Worm (Caenorhabditis elegans) whole organism, L3 larva: ENCODE measurements around the gene math-41.
"Not testable (repeated sequence)": the region's sequence is repeated elsewhere in the genome, so short reads cannot be mapped to it uniquely, and the experiment has no call there.

Experiments used
- R02D3.7 ChIP-seq: fragments of 150-350 bp; optimal IDR thresholded peaks from 2 replicates; lab custom pipeline; 2014; ENCODE audit warnings: missing biosample characterization, missing genetic modification characterization
- ZK546.5 ChIP-seq: sonication (generic microtip); optimal IDR thresholded peaks from 2 replicates; lab custom pipeline; 2017; ENCODE audit warnings: missing biosample characterization, missing genetic modification characterization
- ceh-28 ChIP-seq: fragments of 150-350 bp; optimal IDR thresholded peaks from 2 replicates; lab custom pipeline; 2014; ENCODE audit warnings: missing biosample characterization, missing genetic modification reagents, missing genetic modification characterization
- ceh-82 ChIP-seq: fragments of 150-350 bp; optimal IDR thresholded peaks from 2 replicates; lab custom pipeline; 2014; ENCODE audit warnings: missing biosample characterization, missing genetic modification characterization
- daf-12 ChIP-seq: fragments of 150-350 bp; optimal IDR thresholded peaks from 2 replicates; lab custom pipeline; 2014; ENCODE audit warnings: missing biosample characterization, missing genetic modification reagents, missing genetic modification characterization
- egl-27 ChIP-seq: sonication (generic microtip); optimal IDR thresholded peaks from 4 replicates; lab custom pipeline; 2017; ENCODE audit warnings: missing biosample characterization, missing genetic modification reagents, missing genetic modification characterization
- elt-1 ChIP-seq: fragments of 150-350 bp; optimal IDR thresholded peaks from 2 replicates; lab custom pipeline; 2014; ENCODE audit warnings: missing biosample characterization, missing genetic modification characterization
- elt-2 ChIP-seq: sonication (generic microtip); optimal IDR thresholded peaks from 2 replicates; lab custom pipeline; 2016; ENCODE audit warnings: missing genetic modification reagents, mild to moderate bottlenecking, missing genetic modification characterization, missing compliant biosample characterization
- elt-3 ChIP-seq, 3 experiments: fragments of 150-350 bp in 1 of 3; sonication (generic microtip) in 2 of 3; optimal IDR thresholded peaks; 2 replicates in 2 of 3; 4 replicates in 1 of 3; lab custom pipeline; 2014 to 2017; ENCODE audit warnings: missing biosample characterization in 3 of 3, missing genetic modification characterization in 3 of 3
- eor-1 ChIP-seq, 2 experiments: fragments of 150-350 bp; optimal IDR thresholded peaks; 2 replicates each; lab custom pipeline; 2014 to 2018; ENCODE audit warnings: missing biosample characterization in 2 of 2, missing genetic modification characterization in 2 of 2
- fkh-10 ChIP-seq: sonication (generic microtip); optimal IDR thresholded peaks from 2 replicates; lab custom pipeline; 2017; ENCODE audit warnings: missing biosample characterization, missing genetic modification reagents, missing genetic modification characterization
- fos-1 ChIP-seq: fragments of 150-350 bp; optimal IDR thresholded peaks from 2 replicates; lab custom pipeline; 2014; ENCODE audit warnings: missing biosample characterization, missing genetic modification characterization
- hmg-11 ChIP-seq: sonication (generic microtip); optimal IDR thresholded peaks from 2 replicates; lab custom pipeline; 2016; ENCODE audit warnings: missing genetic modification characterization, missing compliant biosample characterization
- jun-1 ChIP-seq: fragments of 150-350 bp; optimal IDR thresholded peaks from 2 replicates; lab custom pipeline; 2014; ENCODE audit warnings: missing biosample characterization, missing genetic modification reagents, missing genetic modification characterization
- lin-39 ChIP-seq: fragments of 150-350 bp; optimal IDR thresholded peaks from 2 replicates; lab custom pipeline; 2018; ENCODE audit warnings: missing biosample characterization, missing genetic modification reagents, missing genetic modification characterization
- nfya-1 ChIP-seq: sonication (generic microtip); optimal IDR thresholded peaks from 2 replicates; lab custom pipeline; 2017; ENCODE audit warnings: missing genetic modification characterization, mild to moderate bottlenecking, missing compliant biosample characterization, antibody characterized with exemption, moderate library complexity; ENCODE audit not compliant: insufficient read depth
- nhr-11 ChIP-seq: fragments of 150-350 bp; optimal IDR thresholded peaks from 2 replicates; lab custom pipeline; 2014; ENCODE audit warnings: missing biosample characterization, missing genetic modification characterization
- nhr-237 ChIP-seq: fragments of 150-350 bp; optimal IDR thresholded peaks from 2 replicates; lab custom pipeline; 2014; ENCODE audit warnings: missing biosample characterization, missing genetic modification characterization
- nhr-25 ChIP-seq: sonication (generic microtip); optimal IDR thresholded peaks from 2 replicates; lab custom pipeline; 2017; ENCODE audit warnings: missing biosample characterization, missing genetic modification characterization
- nhr-28 ChIP-seq: fragments of 150-350 bp; optimal IDR thresholded peaks from 2 replicates; lab custom pipeline; 2014; ENCODE audit warnings: missing biosample characterization, missing genetic modification characterization
- nhr-43 ChIP-seq: sonication (generic microtip); optimal IDR thresholded peaks from 2 replicates; lab custom pipeline; 2016; ENCODE audit warnings: mild to moderate bottlenecking, missing genetic modification characterization, missing compliant biosample characterization; ENCODE audit not compliant: poor library complexity, severe bottlenecking
- nhr-76 ChIP-seq: fragments of 150-350 bp; sonication (generic microtip); optimal IDR thresholded peaks from 5 replicates; lab custom pipeline; 2014; ENCODE audit warnings: missing biosample characterization, missing genetic modification characterization
- pha-4 ChIP-seq: fragments of 150-350 bp; optimal IDR thresholded peaks from 2 replicates; lab custom pipeline; 2014; ENCODE audit warnings: missing biosample characterization, missing genetic modification reagents, missing genetic modification characterization
- pqm-1 ChIP-seq: fragments of 150-350 bp; optimal IDR thresholded peaks from 2 replicates; lab custom pipeline; 2017; ENCODE audit warnings: missing biosample characterization, missing genetic modification characterization, inconsistent platforms
- skn-1 ChIP-seq: fragments of 150-350 bp; optimal IDR thresholded peaks from 2 replicates; lab custom pipeline; 2014; ENCODE audit warnings: missing biosample characterization, missing genetic modification characterization
- snpc-4 ChIP-seq: fragments of 150-350 bp; optimal IDR thresholded peaks from 2 replicates; lab custom pipeline; 2014; ENCODE audit warnings: missing biosample characterization, missing genetic modification characterization
- tbx-2 ChIP-seq: sonication (generic microtip); optimal IDR thresholded peaks from 2 replicates; lab custom pipeline; 2016; ENCODE audit warnings: mild to moderate bottlenecking, missing genetic modification characterization, missing compliant biosample characterization
- unc-62 ChIP-seq: fragments of 150-350 bp; sonication (generic microtip); optimal IDR thresholded peaks from 4 replicates; lab custom pipeline; 2014; ENCODE audit warnings: missing biosample characterization, missing genetic modification reagents, missing genetic modification characterization

math-41 gene

DNA sequence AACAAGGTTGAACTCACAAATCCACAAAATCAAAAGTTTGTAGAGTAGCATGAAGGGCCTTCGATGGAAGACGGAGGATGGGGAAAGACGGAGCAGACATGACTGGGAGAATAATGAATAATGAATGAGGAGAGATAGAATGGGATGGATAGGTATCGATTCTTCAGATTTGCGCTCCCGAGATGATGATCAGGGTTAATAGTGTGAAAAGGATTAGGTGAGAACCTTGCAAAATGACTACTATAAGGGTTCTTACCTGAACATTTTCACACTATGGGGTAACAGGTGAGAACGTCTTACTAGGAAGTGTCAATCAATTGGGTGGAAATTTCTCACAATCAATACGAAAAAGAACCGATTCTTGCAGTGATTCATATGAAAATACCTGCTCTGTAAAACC, 25.9 kb downstream of the math-41 start, which contains the start of gene fbxb-96:
Gene fbxb-96, minus strand, starts transcription at position 101 of the 400 bp plus-strand sequence.
- no peak for TF ChIP-seq ceh-82 (tag; lab: Kevin White, UChicago)
- no peak for TF ChIP-seq elt-1
- TF ChIP-seq unc-62, result no peak
- no peak for TF ChIP-seq skn-1 (tag; lab: Kevin White, UChicago)
- no peak for TF ChIP-seq nhr-237 (tag; lab: Kevin White, UChicago)

- TF ChIP-seq elt-2 (tag; lab: Kevin White, UChicago), result peak; percentile 51
- no peak for TF ChIP-seq hmg-11
- no peak for TF ChIP-seq nhr-76 (tag; lab: Kevin White, UChicago)
- TF ChIP-seq fos-1 (tag; lab: Kevin White, UChicago), result no peak
- peak in 1 of 3 experiments; percentile 28 for TF ChIP-seq elt-3 (tag; optimal IDR thresholded peaks at IDR 0.05; lab: Kevin White, UChicago)
- peak; percentile 64 for TF ChIP-seq nhr-43
- TF ChIP-seq, all 47 proteins: peak for 3
Measured at ce11 chrII:1850840-1851294, 26.4 kb downstream of the math-41 start, which contains the start of gene C52E2.3. C52E2.3 (plus strand) TSS chrII:1851244.

ce11 chrII:1851716-1852115, 27.3 kb downstream of the math-41 start:
- no peak for TF ChIP-seq tbx-2 (tag; lab: Kevin White, UChicago)
- peak; percentile 85 for TF ChIP-seq nhr-43
- peak; percentile 52 for TF ChIP-seq pha-4 (tag; lab: Kevin White, UChicago)
- peak; percentile 44 for TF ChIP-seq egl-27 (tag; lab: Kevin White, UChicago)
- no peak for TF ChIP-seq lin-39 (tag; lab: Kevin White, UChicago)
- no peak for TF ChIP-seq nfya-1 (tag; lab: Kevin White, UChicago)
- peak; percentile 96 for TF ChIP-seq jun-1 (tag; lab: Kevin White, UChicago)
- peak; percentile 100 for TF ChIP-seq elt-2 (tag; lab: Kevin White, UChicago)
- TF ChIP-seq nhr-237 (tag; lab: Kevin White, UChicago), result no peak
- TF ChIP-seq nhr-11, result no peak
- no peak for TF ChIP-seq nhr-28 (tag; lab: Kevin White, UChicago)
- TF ChIP-seq pqm-1 (tag; lab: Kevin White, UChicago), result peak; percentile 99
- TF ChIP-seq skn-1 (tag; lab: Kevin White, UChicago), result no peak
- no peak for TF ChIP-seq eor-1 (tag; optimal IDR thresholded peaks at IDR 0.05; lab: Kevin White, UChicago)
- TF ChIP-seq unc-62, result no peak

DNA sequence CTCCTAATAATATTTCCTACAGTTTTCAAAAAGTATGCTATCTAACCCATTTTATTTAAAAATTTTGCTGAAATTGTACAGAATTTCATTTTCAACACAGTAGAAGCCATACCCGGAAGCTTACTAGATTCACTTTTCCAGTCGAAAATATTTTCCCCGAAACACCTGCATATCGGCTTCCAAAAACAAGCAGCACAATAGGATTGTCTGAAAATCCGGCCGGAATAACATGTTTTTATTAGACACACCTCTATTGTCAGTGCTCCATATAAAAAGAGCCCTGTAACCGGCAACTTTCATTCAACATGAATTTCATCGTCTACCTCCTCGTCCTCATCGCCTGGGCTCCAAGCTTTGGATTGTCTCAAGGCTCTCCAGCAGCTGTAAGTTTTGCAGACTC, 28.1 kb downstream of the math-41 start, which contains the start of gene C52E2.2:
Gene C52E2.2, plus strand, starts transcription at position 301 of the 400 bp plus-strand sequence.
- TF ChIP-seq fkh-10 (GFP tag; lab: Kevin White, UChicago), result no peak
- no peak for TF ChIP-seq egl-27 (tag; lab: Kevin White, UChicago)

ce11 chrII:1854094-1854493, 29.7 kb downstream of the math-41 start, which contains the start of gene fbxb-95:
fbxb-95 (plus strand) TSS chrII:1854394.
- TF ChIP-seq daf-12 (tag; lab: Kevin White, UChicago); snpc-4 (tag; lab: Kevin White, UChicago); nhr-11: not testable (repeated sequence)

DNA sequence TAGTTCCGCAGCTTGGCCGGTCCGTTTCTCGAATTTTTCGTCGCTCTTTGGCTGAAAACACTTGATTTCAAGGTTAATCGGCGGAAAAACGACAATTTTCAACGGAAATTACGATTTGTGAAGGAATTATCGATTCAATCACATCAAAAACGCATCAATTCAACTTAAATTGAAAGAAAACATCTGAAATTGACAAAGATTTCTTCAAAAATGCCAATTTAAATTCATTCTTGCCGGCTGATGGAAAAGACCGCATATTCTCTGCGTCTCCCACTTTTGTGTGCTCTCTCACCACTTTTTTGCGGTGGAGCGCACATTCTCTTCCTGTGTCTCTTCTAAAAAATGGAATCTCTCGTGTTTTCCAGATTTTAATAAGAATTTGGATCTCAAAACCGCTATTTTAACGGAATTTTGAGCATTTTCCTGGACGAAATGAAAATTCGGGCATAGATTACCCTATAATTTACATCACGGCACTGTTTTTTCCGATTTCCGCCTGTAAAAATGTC, 36.9 kb downstream of the math-41 start, which contains the start of gene C16C4.18:
Gene C16C4.18, minus strand, starts transcription at position 51 of the 509 bp plus-strand sequence.
- not testable (repeated sequence) for TF ChIP-seq ZK546.5; R02D3.7; nhr-28 (tag; lab: Kevin White, UChicago)

- TF ChIP-seq ceh-28 (tag; lab: Kevin White, UChicago); nhr-25 (tag; lab: Kevin White, UChicago); hmg-11: not testable (repeated sequence)
Measured at ce11 chrII:1862334-1862733, 37.9 kb downstream of the math-41 start, which contains the start of gene fbxb-98. fbxb-98 (plus strand) TSS chrII:1862634.
